Worm (Caenorhabditis elegans) whole organism, early embryonic: ENCODE data around the gene cdh-9.

Source experiments
- B0310.2 ChIP-seq: sonication (generic microtip); optimal IDR thresholded peaks from 2 replicates; lab custom pipeline; 2016; ENCODE audit warnings: mild to moderate bottlenecking, missing genetic modification characterization, missing compliant biosample characterization
- ama-1 ChIP-seq: fragments of 150-350 bp; optimal IDR thresholded peaks from 2 replicates; lab custom pipeline; 2014
- ets-7 ChIP-seq: sonication (generic microtip); optimal IDR thresholded peaks from 2 replicates; lab custom pipeline; 2016; ENCODE audit warnings: missing genotype, missing genetic modification characterization, missing compliant biosample characterization
- flt-1 ChIP-seq: fragments of 200-800 bp; sonication (Bioruptor generic); IDR thresholded peaks from 2 replicates; pipeline ENCODE4 v1.3.6; 2022; ENCODE audit warnings: missing genetic modification characterization, missing compliant biosample characterization
- hmbx-1 ChIP-seq: sonication (generic microtip); optimal IDR thresholded peaks from 2 replicates; lab custom pipeline; 2016; ENCODE audit warnings: mild to moderate bottlenecking, missing genetic modification characterization, missing compliant biosample characterization
- hnd-1 ChIP-seq: sonication (generic microtip); optimal IDR thresholded peaks from 2 replicates; lab custom pipeline; 2016; ENCODE audit warnings: missing genetic modification characterization, missing compliant biosample characterization
- scrt-1 ChIP-seq: fragments of 200-800 bp; sonication (Bioruptor generic); IDR thresholded peaks from 2 replicates; pipeline ENCODE4 v1.3.6; 2022; ENCODE audit warnings: missing genetic modification characterization, missing compliant biosample characterization
- tbx-37 ChIP-seq: fragments of 200-800 bp; sonication (Bioruptor generic); conservative IDR thresholded peaks from 2 replicates; pipeline ENCODE4 v1.3.6; 2022; ENCODE audit warnings: missing genetic modification reagents, missing genetic modification characterization, missing compliant biosample characterization
- tra-4 ChIP-seq: sonication (generic microtip); optimal IDR thresholded peaks from 2 replicates; lab custom pipeline; 2017; ENCODE audit warnings: missing genetic modification characterization, missing compliant biosample characterization

- TF ChIP-seq hnd-1 (no peak), tbx-37 (GFP tag; lab: Robert Waterston, UW) (no peak), B0310.2 (tag; lab: Kevin White, UChicago) (no peak), ets-7 (no peak), scrt-1 (GFP tag; lab: Robert Waterston, UW) (no peak), ama-1 (lab: Kevin White, UChicago) (no peak), flt-1 (GFP tag; lab: Robert Waterston, UW) (no peak), hmbx-1 (tag; lab: Kevin White, UChicago) (no peak), tra-4 (tag; lab: Kevin White, UChicago) (no peak)
Observed at ce11 chrX:16619158-16619557, 24.1 kb downstream of the cdh-9 start.
